Fruit fly (Drosophila melanogaster): ENCODE results near the gene CG33494.

CG33494 gene

dm6 chr3R:25472635-25473552 is 22.1 kb downstream of the CG33494 start, which contains the start of the genes Fur1 and Vps33B (continued):
- TF ChIP-seq cwo (GFP tag; optimal IDR thresholded peaks at IDR 0.05) (peak; percentile 91), Max (GFP tag; optimal IDR thresholded peaks at IDR 0.05) (peak; percentile 99), CG11093 (GFP tag; IDR thresholded peaks at IDR 0.05) (peak; percentile 92), grn (GFP tag; optimal IDR thresholded peaks at IDR 0.05) (peak; percentile 83), CG3838 (GFP tag; optimal IDR thresholded peaks at IDR 0.05) (peak; percentile 92), bsh (GFP tag; optimal IDR thresholded peaks at IDR 0.05) (peak; percentile 84 to 96), lmd (GFP tag; IDR thresholded peaks at IDR 0.05) (peak; percentile 96), ro (GFP tag; IDR thresholded peaks at IDR 0.05) (peak; percentile 76), amos (GFP tag; IDR thresholded peaks at IDR 0.05; ENCODE audit: partially characterized antibody) (peak; percentile 88), CG10959 (GFP tag; IDR thresholded peaks at IDR 0.05) (peak; percentile 87; the same call in 1 of the 2 replicates), E2f1 (GFP tag; IDR thresholded peaks at IDR 0.05) (peak; percentile 95), Dip2 (GFP tag; IDR thresholded peaks at IDR 0.05) (peak; percentile 76; the same call in 1 of the 2 replicates), CG3726 (GFP tag; IDR thresholded peaks at IDR 0.05) (peak; percentile 92; the same call in 1 of the 3 replicates), ac (GFP tag; optimal IDR thresholded peaks at IDR 0.05) (peak; percentile 79), CG3065 (GFP tag; optimal IDR thresholded peaks at IDR 0.05) (peak; percentile 95), Hr78 (GFP tag; optimal IDR thresholded peaks at IDR 0.05) (no peak), sens-2 (GFP tag; IDR thresholded peaks at IDR 0.05) (peak; percentile 84), CG16815 (GFP tag; optimal IDR thresholded peaks at IDR 0.05) (peak; percentile 98), CG12104 (GFP tag; optimal IDR thresholded peaks at IDR 0.05) (peak; percentile 97), CG16863 (GFP tag; optimal IDR thresholded peaks at IDR 0.05) (peak; percentile 98), CG1603 (tag; optimal IDR thresholded peaks at IDR 0.05) (peak; percentile 95), CG14710 (tag; optimal IDR thresholded peaks at IDR 0.05) (peak; percentile 97), gro (GFP tag; optimal IDR thresholded peaks at IDR 0.05) (peak; percentile 97), CG6272 (GFP tag; IDR thresholded peaks at IDR 0.05) (peak; percentile 92), HHEX (GFP tag; optimal IDR thresholded peaks at IDR 0.05) (peak; percentile 96), Sin3A (optimal IDR thresholded peaks at IDR 0.05) (peak; percentile 86), Meics (GFP tag; optimal IDR thresholded peaks at IDR 0.05) (peak; percentile 97), Sox100B (GFP tag; optimal IDR thresholded peaks at IDR 0.05) (peak; percentile 96), cad (GFP tag; optimal IDR thresholded peaks at IDR 0.05) (no peak), Hsf (GFP tag; optimal IDR thresholded peaks at IDR 0.05) (peak; percentile 99), Xbp1 (GFP tag; optimal IDR thresholded peaks at IDR 0.05) (peak; percentile 99), CG10267 (tag; optimal IDR thresholded peaks at IDR 0.05) (peak; percentile 92), ap (GFP tag; IDR thresholded peaks at IDR 0.05) (peak; percentile 85), gsb-n (tag; optimal IDR thresholded peaks at IDR 0.05) (peak; percentile 94), HLH4C (GFP tag; IDR thresholded peaks at IDR 0.05; ENCODE audit: partially characterized antibody) (peak; percentile 79), Lhr (GFP tag; optimal IDR thresholded peaks at IDR 0.05) (peak; percentile 94), D (optimal IDR thresholded peaks at IDR 0.05) (no peak), D (GFP tag; optimal IDR thresholded peaks at IDR 0.05) (peak; percentile 95), dan (GFP tag; IDR thresholded peaks at IDR 0.05) (no peak; the same call in 1 of the 2 replicates), CG12942 (GFP tag; optimal IDR thresholded peaks at IDR 0.05) (peak; percentile 98), Aef1 (GFP tag; IDR thresholded peaks at IDR 0.05) (peak; percentile 94), zf30C (GFP tag; optimal IDR thresholded peaks at IDR 0.05) (no peak), CG17568 (GFP tag; optimal IDR thresholded peaks at IDR 0.05) (peak; percentile 92), CG11560 (tag; IDR thresholded peaks at IDR 0.05) (no peak; the same call in 2 of the 3 replicates), odd (GFP tag; optimal IDR thresholded peaks at IDR 0.05) (peak; percentile 95), CG12659 (GFP tag; optimal IDR thresholded peaks at IDR 0.05) (peak; percentile 98), pb (GFP tag; optimal IDR thresholded peaks at IDR 0.05) (peak; percentile 96), h (optimal IDR thresholded peaks at IDR 0.05) (no peak), ssp (GFP tag; IDR thresholded peaks at IDR 0.05) (peak; percentile 90)
